Worm (Caenorhabditis elegans) whole organism, L2 larva: ENCODE data around the gene K01D12.10.

Experiments
- C34F6.9 ChIP-seq: fragments of 150-350 bp; optimal IDR thresholded peaks from 2 replicates; lab custom pipeline; 2014; ENCODE audit warnings: missing biosample characterization, missing genetic modification characterization
- F13H6.1 ChIP-seq: sonication (generic microtip); optimal IDR thresholded peaks from 2 replicates; lab custom pipeline; 2016; ENCODE audit warnings: missing genetic modification characterization, missing compliant biosample characterization
- ZK546.5 ChIP-seq: sonication (generic microtip); optimal IDR thresholded peaks from 2 replicates; lab custom pipeline; 2017; ENCODE audit warnings: missing biosample characterization, missing genetic modification characterization
- ama-1 ChIP-seq: fragments of 150-350 bp; optimal IDR thresholded peaks from 2 replicates; lab custom pipeline; 2018; ENCODE audit warnings: inconsistent platforms
- blmp-1 ChIP-seq: sonication (generic microtip); optimal IDR thresholded peaks from 2 replicates; lab custom pipeline; 2017; ENCODE audit warnings: missing genetic modification characterization, mild to moderate bottlenecking, missing compliant biosample characterization, antibody characterized with exemption, moderate library complexity; ENCODE audit not compliant: insufficient read depth
- ceh-82 ChIP-seq: fragments of 150-350 bp; optimal IDR thresholded peaks from 2 replicates; lab custom pipeline; 2014; ENCODE audit warnings: missing biosample characterization, missing genetic modification characterization
- crh-2 ChIP-seq: sonication (generic microtip); optimal IDR thresholded peaks from 2 replicates; lab custom pipeline; 2017; ENCODE audit warnings: missing biosample characterization, missing genetic modification characterization
- elt-1 ChIP-seq: fragments of 150-350 bp; optimal IDR thresholded peaks from 2 replicates; lab custom pipeline; 2014; ENCODE audit warnings: missing biosample characterization, missing genetic modification characterization
- fos-1 ChIP-seq: fragments of 150-350 bp; optimal IDR thresholded peaks from 2 replicates; lab custom pipeline; 2014; ENCODE audit warnings: missing biosample characterization, missing genetic modification characterization
- gmeb-1 ChIP-seq: fragments of 150-350 bp; optimal IDR thresholded peaks from 2 replicates; lab custom pipeline; 2014; ENCODE audit warnings: missing biosample characterization, missing genetic modification characterization
- lin-11 ChIP-seq: fragments of 150-350 bp; sonication (generic microtip); optimal IDR thresholded peaks from 2 replicates; lab custom pipeline; 2014; ENCODE audit warnings: missing biosample characterization, missing genetic modification characterization, inconsistent platforms, mixed read lengths
- lin-13 ChIP-seq: fragments of 150-350 bp; optimal IDR thresholded peaks from 2 replicates; lab custom pipeline; 2014; ENCODE audit warnings: missing biosample characterization, missing genetic modification reagents, missing genetic modification characterization
- lin-39 ChIP-seq: fragments of 150-350 bp; optimal IDR thresholded peaks from 2 replicates; lab custom pipeline; 2014; ENCODE audit warnings: missing biosample characterization, missing genetic modification reagents, missing genetic modification characterization
- lsy-2 ChIP-seq, 2 experiments: fragments of 150-350 bp in 1 of 2; sonication (generic microtip) in 1 of 2; optimal IDR thresholded peaks; 2 replicates each; lab custom pipeline; 2014 to 2017; ENCODE audit warnings: missing biosample characterization in 2 of 2, missing genetic modification characterization in 2 of 2
- mab-5 ChIP-seq: fragments of 150-350 bp; optimal IDR thresholded peaks from 2 replicates; lab custom pipeline; 2014; ENCODE audit warnings: missing biosample characterization, missing genetic modification characterization
- nhr-10 ChIP-seq: sonication (generic microtip); optimal IDR thresholded peaks from 2 replicates; lab custom pipeline; 2017; ENCODE audit warnings: missing biosample characterization, missing genetic modification characterization
- nhr-12 ChIP-seq: fragments of 150-350 bp; optimal IDR thresholded peaks from 2 replicates; lab custom pipeline; 2014; ENCODE audit warnings: missing biosample characterization, missing genetic modification characterization
- nhr-129 ChIP-seq: fragments of 150-350 bp; optimal IDR thresholded peaks from 2 replicates; lab custom pipeline; 2014; ENCODE audit warnings: missing biosample characterization, missing genetic modification characterization
- nhr-21 ChIP-seq: fragments of 150-350 bp; optimal IDR thresholded peaks from 2 replicates; lab custom pipeline; 2014; ENCODE audit warnings: missing biosample characterization, missing genetic modification characterization
- nhr-237 ChIP-seq: fragments of 150-350 bp; optimal IDR thresholded peaks from 2 replicates; lab custom pipeline; 2014; ENCODE audit warnings: missing biosample characterization, missing genetic modification characterization
- nhr-25 ChIP-seq: fragments of 150-350 bp; sonication (generic microtip); optimal IDR thresholded peaks from 3 replicates; lab custom pipeline; 2014; ENCODE audit warnings: missing biosample characterization, missing genetic modification characterization
- peb-1 ChIP-seq: fragments of 150-350 bp; optimal IDR thresholded peaks from 2 replicates; lab custom pipeline; 2014; ENCODE audit warnings: missing biosample characterization, missing genetic modification characterization
- sem-4 ChIP-seq: fragments of 150-350 bp; optimal IDR thresholded peaks from 2 replicates; lab custom pipeline; 2014; ENCODE audit warnings: missing biosample characterization, missing genetic modification reagents, missing genetic modification characterization
- sma-3 ChIP-seq: sonication (generic microtip); optimal IDR thresholded peaks from 2 replicates; lab custom pipeline; 2016; ENCODE audit warnings: missing genetic modification reagents, missing genetic modification characterization, missing compliant biosample characterization
- sma-9 ChIP-seq, 2 experiments: fragments of 150-350 bp in 1 of 2; sonication (generic microtip) in 1 of 2; optimal IDR thresholded peaks; 2 replicates each; lab custom pipeline; 2014 to 2016; ENCODE audit warnings: missing genetic modification characterization in 2 of 2, mild to moderate bottlenecking in 1 of 2, missing biosample characterization in 1 of 2, missing compliant biosample characterization in 1 of 2, missing genetic modification reagents in 1 of 2, moderate library complexity in 1 of 2
- unc-39 ChIP-seq: fragments of 150-350 bp; optimal IDR thresholded peaks from 2 replicates; lab custom pipeline; 2014; ENCODE audit warnings: missing biosample characterization, missing genetic modification characterization
- unc-55 ChIP-seq: fragments of 150-350 bp; sonication (generic microtip); optimal IDR thresholded peaks from 3 replicates; lab custom pipeline; 2014; ENCODE audit warnings: missing biosample characterization, missing genetic modification reagents, missing genetic modification characterization
- unc-62 ChIP-seq: fragments of 150-350 bp; optimal IDR thresholded peaks from 2 replicates; lab custom pipeline; 2014; ENCODE audit warnings: missing biosample characterization, missing genetic modification reagents, missing genetic modification characterization
- ztf-1 ChIP-seq: fragments of 200-800 bp; sonication (Bioruptor generic); conservative IDR thresholded peaks from 2 replicates; pipeline ENCODE4 v1.3.6; 2022; ENCODE audit warnings: missing genetic modification characterization, missing compliant biosample characterization

Gene K01D12.10

ce11 chrV:12406514-12406913 lies 485 bp downstream of the K01D12.10 start:
- TF ChIP-seq unc-62 (GFP tag; lab: Kevin White, UChicago), result no peak
- TF ChIP-seq mab-5 (tag; lab: Kevin White, UChicago), result no peak
- TF ChIP-seq crh-2 (tag; lab: Kevin White, UChicago), result no peak
- no peak for TF ChIP-seq nhr-10 (tag; lab: Kevin White, UChicago)
- no peak for TF ChIP-seq sma-3 (GFP tag; lab: Kevin White, UChicago)
- no peak for TF ChIP-seq lin-13 (GFP tag; lab: Kevin White, UChicago)
- TF ChIP-seq ama-1 (lab: Kevin White, UChicago), result no peak
- TF ChIP-seq nhr-21 (tag; lab: Kevin White, UChicago), result no peak
- no peak for TF ChIP-seq sma-9 (GFP tag; optimal IDR thresholded peaks at IDR 0.05; lab: Kevin White, UChicago)
- TF ChIP-seq sma-9 (tag; optimal IDR thresholded peaks at IDR 0.05; lab: Kevin White, UChicago), result no peak
- no peak for TF ChIP-seq elt-1 (tag; lab: Kevin White, UChicago)
- no peak for TF ChIP-seq nhr-12 (tag; lab: Kevin White, UChicago)
- no peak for TF ChIP-seq blmp-1 (tag; lab: Kevin White, UChicago)
- TF ChIP-seq lin-39 (tag; lab: Kevin White, UChicago), result no peak
- TF ChIP-seq ZK546.5 (tag; lab: Kevin White, UChicago), result no peak
- TF ChIP-seq F13H6.1 (tag; lab: Kevin White, UChicago), result no peak

ce11 chrV:12408525-12408924 lies 2.5 kb downstream of the K01D12.10 start, which contains the start of gene cdr-4:
Gene cdr-4 (minus strand): TSS chrV:12408625.
- TF ChIP-seq ZK546.5 (tag; lab: Kevin White, UChicago), result no peak
- TF ChIP-seq ama-1 (lab: Kevin White, UChicago), result no peak
- TF ChIP-seq nhr-21 (tag; lab: Kevin White, UChicago), result no peak
- TF ChIP-seq nhr-237 (tag; lab: Kevin White, UChicago), result no peak
- TF ChIP-seq sma-3 (GFP tag; lab: Kevin White, UChicago), result no peak
- no peak for TF ChIP-seq lsy-2 (tag; optimal IDR thresholded peaks at IDR 0.05; lab: Kevin White, UChicago)
- no peak for TF ChIP-seq gmeb-1 (tag; lab: Kevin White, UChicago)
- TF ChIP-seq F13H6.1 (tag; lab: Kevin White, UChicago), result no peak
- no peak for TF ChIP-seq sem-4 (tag; lab: Kevin White, UChicago)
- no peak for TF ChIP-seq ztf-1 (GFP tag; lab: Robert Waterston, UW)
- TF ChIP-seq unc-55 (GFP tag; lab: Kevin White, UChicago), result no peak
- TF ChIP-seq nhr-12 (tag; lab: Kevin White, UChicago), result no peak
- no peak for TF ChIP-seq peb-1
- TF ChIP-seq lin-13 (GFP tag; lab: Kevin White, UChicago), result no peak
- no peak for TF ChIP-seq unc-39 (tag; lab: Kevin White, UChicago)
- no peak for TF ChIP-seq ceh-82
- TF ChIP-seq C34F6.9 (tag; lab: Kevin White, UChicago), result no peak
- TF ChIP-seq lin-11 (tag; lab: Kevin White, UChicago), result no peak
- no peak for TF ChIP-seq mab-5 (tag; lab: Kevin White, UChicago)

ce11 chrV:12408996-12409395 lies 3.0 kb downstream of the K01D12.10 start:
- TF ChIP-seq unc-55 (GFP tag; lab: Kevin White, UChicago) (peak; percentile 53), C34F6.9 (tag; lab: Kevin White, UChicago) (peak; percentile 37), ceh-82 (no peak), nhr-129 (tag; lab: Kevin White, UChicago) (peak; percentile 83), fos-1 (tag; lab: Kevin White, UChicago) (peak; percentile 44), lsy-2 (tag; optimal IDR thresholded peaks at IDR 0.05; lab: Kevin White, UChicago) (peak in 1 of 2 experiments; percentile 48), lin-11 (tag; lab: Kevin White, UChicago) (no peak), gmeb-1 (tag; lab: Kevin White, UChicago) (peak; percentile 7), sma-9 (GFP tag; optimal IDR thresholded peaks at IDR 0.05; lab: Kevin White, UChicago) (peak; percentile 51), sma-9 (tag; optimal IDR thresholded peaks at IDR 0.05; lab: Kevin White, UChicago) (no peak)
- TF ChIP-seq, all 48 proteins: peak for 7

- TF ChIP-seq lsy-2 (tag; optimal IDR thresholded peaks at IDR 0.05; lab: Kevin White, UChicago) (peak in 1 of 2 experiments; percentile 12), nhr-12 (tag; lab: Kevin White, UChicago) (no peak), sma-9 (GFP tag; optimal IDR thresholded peaks at IDR 0.05; lab: Kevin White, UChicago) (peak; percentile 55), sma-9 (tag; optimal IDR thresholded peaks at IDR 0.05; lab: Kevin White, UChicago) (no peak), C34F6.9 (tag; lab: Kevin White, UChicago) (no peak), lin-11 (tag; lab: Kevin White, UChicago) (no peak), nhr-21 (tag; lab: Kevin White, UChicago) (peak; percentile 24), nhr-25 (peak; percentile 85), ama-1 (lab: Kevin White, UChicago) (no peak), nhr-129 (tag; lab: Kevin White, UChicago) (peak; percentile 96)
These were observed 4.5 kb downstream of the K01D12.10 start, which contains the start of gene hrg-2 for ce11 chrV:12410416-12411001. Gene hrg-2 (minus strand): TSS chrV:12410513.
